Worm (Caenorhabditis elegans): Measurements from ENCODE around the gene F55C9.3.
"Not testable (repeated sequence)": the region's sequence is repeated elsewhere in the genome, so short reads cannot be mapped to it uniquely, and the experiment has no call there.

Gene F55C9.3

ce11 chrV:19282314-19282713 lies 5.7 kb downstream of the F55C9.3 start, which contains the start of gene fbxb-117:
fbxb-117 (plus strand) TSS chrV:19282614.
- TF ChIP-seq pha-4 (tag; optimal IDR thresholded peaks at IDR 0.05), result no peak
- no peak for TF ChIP-seq elt-3 (tag; optimal IDR thresholded peaks at IDR 0.05)
- TF ChIP-seq lin-32 (GFP tag; optimal IDR thresholded peaks at IDR 0.05), result no peak
- TF ChIP-seq nhr-237 (tag; optimal IDR thresholded peaks at IDR 0.05), result no peak
- no peak for TF ChIP-seq nhr-28 (tag; optimal IDR thresholded peaks at IDR 0.05)
- TF ChIP-seq sptf-1 (tag; optimal IDR thresholded peaks at IDR 0.05), result no peak
- no peak for TF ChIP-seq ceh-39 (tag; optimal IDR thresholded peaks at IDR 0.05)
- TF ChIP-seq cnd-1 (tag; optimal IDR thresholded peaks at IDR 0.05), result no peak
- TF ChIP-seq tbx-8 (GFP tag; optimal IDR thresholded peaks at IDR 0.05), result no peak
- TF ChIP-seq hlh-1 (tag; optimal IDR thresholded peaks at IDR 0.05), result no peak
- TF ChIP-seq elt-1 (tag; optimal IDR thresholded peaks at IDR 0.05; ENCODE audit: borderline replicate concordance, insufficient read depth), result no peak

- no peak for TF ChIP-seq nhr-237 (tag; optimal IDR thresholded peaks at IDR 0.05)
Measured at ce11 chrV:19279888-19280287, 8.1 kb downstream of the F55C9.3 start, which contains the start of gene F21D9.8. F21D9.8 (minus strand) TSS chrV:19279988.

- no peak for TF ChIP-seq ceh-83 (GFP tag; optimal IDR thresholded peaks at IDR 0.05)
- TF ChIP-seq blmp-1 (tag; optimal IDR thresholded peaks at IDR 0.05), result no peak
- no peak for TF ChIP-seq unc-120 (tag; optimal IDR thresholded peaks at IDR 0.05; ENCODE audit: poor library complexity, severe bottlenecking)
- no peak for TF ChIP-seq cnd-1 (tag; optimal IDR thresholded peaks at IDR 0.05)
- TF ChIP-seq nhr-12 (tag; optimal IDR thresholded peaks at IDR 0.05), result no peak
- no peak for TF ChIP-seq ceh-39 (tag; optimal IDR thresholded peaks at IDR 0.05)
- TF ChIP-seq unc-62 (GFP tag; optimal IDR thresholded peaks at IDR 0.05), result no peak
- TF ChIP-seq flh-1 (GFP tag; optimal IDR thresholded peaks at IDR 0.05), result no peak
- no peak for TF ChIP-seq sem-2 (GFP tag; optimal IDR thresholded peaks at IDR 0.05)
- TF ChIP-seq bed-3 (GFP tag; optimal IDR thresholded peaks at IDR 0.05), result no peak
- TF ChIP-seq lsy-2 (tag; optimal IDR thresholded peaks at IDR 0.05), result no peak
- no peak for TF ChIP-seq lin-32 (GFP tag; optimal IDR thresholded peaks at IDR 0.05)
- TF ChIP-seq nhr-28 (tag; optimal IDR thresholded peaks at IDR 0.05), result no peak
- TF ChIP-seq sptf-1 (tag; optimal IDR thresholded peaks at IDR 0.05), result no peak
- TF ChIP-seq mep-1 (tag; optimal IDR thresholded peaks at IDR 0.05), result no peak
- no peak for TF ChIP-seq unc-39 (tag; optimal IDR thresholded peaks at IDR 0.05)
Measured at ce11 chrV:19278488-19278887, 9.5 kb downstream of the F55C9.3 start.

ce11 chrV:19276354-19276753 lies 11.6 kb downstream of the F55C9.3 start:
- TF ChIP-seq drap-1 (GFP tag; optimal IDR thresholded peaks at IDR 0.05), result no peak
- TF ChIP-seq pha-4 (tag; optimal IDR thresholded peaks at IDR 0.05), result no peak
- no peak for TF ChIP-seq unc-120 (tag; optimal IDR thresholded peaks at IDR 0.05; ENCODE audit: poor library complexity, severe bottlenecking)
- no peak for TF ChIP-seq snpc-4 (tag; optimal IDR thresholded peaks at IDR 0.05)
- no peak for TF ChIP-seq sem-2 (GFP tag; optimal IDR thresholded peaks at IDR 0.05)
- no peak for TF ChIP-seq ceh-39 (tag; optimal IDR thresholded peaks at IDR 0.05)
- no peak for TF ChIP-seq elt-3 (tag; optimal IDR thresholded peaks at IDR 0.05)

ce11 chrV:19264148-19264547 lies 23.8 kb downstream of the F55C9.3 start, which contains the start of gene F21D9.1:
F21D9.1 (plus strand) TSS chrV:19264448.
- TF ChIP-seq unc-39 (tag; optimal IDR thresholded peaks at IDR 0.05); bed-3 (GFP tag; optimal IDR thresholded peaks at IDR 0.05); lsy-2 (tag; optimal IDR thresholded peaks at IDR 0.05): not testable (repeated sequence)

- no peak for TF ChIP-seq pha-4 (tag; optimal IDR thresholded peaks at IDR 0.05)
- no peak for TF ChIP-seq lin-32 (GFP tag; optimal IDR thresholded peaks at IDR 0.05)
- TF ChIP-seq mep-1 (tag; optimal IDR thresholded peaks at IDR 0.05), result no peak
Measured at ce11 chrV:19262349-19262748, 25.6 kb downstream of the F55C9.3 start, which contains the start of gene F21D9.2. F21D9.2 (minus strand) TSS chrV:19262449.

ce11 chrV:19260686-19261085 lies 27.3 kb downstream of the F55C9.3 start:
- TF ChIP-seq ham-2 (GFP tag; optimal IDR thresholded peaks at IDR 0.05) (no peak), unc-120 (tag; optimal IDR thresholded peaks at IDR 0.05; ENCODE audit: poor library complexity, severe bottlenecking) (no peak), zip-8 (tag; optimal IDR thresholded peaks at IDR 0.05) (no peak), mab-5 (tag; optimal IDR thresholded peaks at IDR 0.05) (no peak), mls-2 (tag; optimal IDR thresholded peaks at IDR 0.05) (no peak), drap-1 (GFP tag; optimal IDR thresholded peaks at IDR 0.05) (no peak), lin-13 (tag; optimal IDR thresholded peaks at IDR 0.05) (no peak), flh-1 (GFP tag; optimal IDR thresholded peaks at IDR 0.05) (no peak), ztf-11 (tag; optimal IDR thresholded peaks at IDR 0.05) (no peak)

Data from whole organism, mixed stage, embryonic.